Worm (Caenorhabditis elegans): ENCODE data around the gene F11D5.7.

The F11D5.7 gene

DNA sequence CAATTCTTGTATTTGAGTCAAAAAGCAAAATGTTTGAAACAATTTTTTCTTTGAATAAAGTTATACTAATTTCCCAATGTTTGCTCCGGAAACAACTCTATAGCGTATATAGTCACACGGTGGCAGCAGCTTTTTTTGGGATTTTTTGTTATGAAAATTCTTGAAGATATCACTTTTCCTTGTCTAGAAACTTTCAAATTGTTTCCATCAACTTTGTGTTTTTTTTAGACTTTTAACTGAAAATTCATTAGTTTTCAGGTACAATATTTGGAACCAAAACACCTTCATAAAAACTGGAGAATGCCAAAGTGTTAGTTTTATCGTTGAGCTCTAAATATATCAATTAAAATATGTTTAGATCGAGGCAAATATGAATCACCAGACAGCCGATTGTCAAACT is 31.6 kb upstream of the F11D5.7 start, which contains the start of gene K09C4.7:
TSS of gene K09C4.7 (plus strand) at position 301 of the 400 bp plus-strand sequence.
- TF ChIP-seq lin-11 (tag; optimal IDR thresholded peaks at IDR 0.05): no peak
- TF ChIP-seq ceh-2 (tag; optimal IDR thresholded peaks at IDR 0.05): no peak
- no peak for TF ChIP-seq nhr-11 (tag; optimal IDR thresholded peaks at IDR 0.05)
- no peak for TF ChIP-seq pax-1 (tag; optimal IDR thresholded peaks at IDR 0.05)
- TF ChIP-seq ceh-45 (GFP tag; IDR thresholded peaks at IDR 0.05): no peak
- TF ChIP-seq pat-9 (tag; optimal IDR thresholded peaks at IDR 0.05): no peak
- no peak for TF ChIP-seq che-1 (tag; optimal IDR thresholded peaks at IDR 0.05)
- TF ChIP-seq ceh-34 (tag; optimal IDR thresholded peaks at IDR 0.05): no peak
- TF ChIP-seq eyg-1 (tag; optimal IDR thresholded peaks at IDR 0.05): no peak
- TF ChIP-seq sdc-2 (tag; optimal IDR thresholded peaks at IDR 0.05): no peak
- TF ChIP-seq elt-2 (tag; optimal IDR thresholded peaks at IDR 0.05): no peak
- TF ChIP-seq zip-5 (tag; optimal IDR thresholded peaks at IDR 0.05): no peak
- TF ChIP-seq ref-2 (tag; optimal IDR thresholded peaks at IDR 0.05): no peak
- TF ChIP-seq ceh-31 (tag; optimal IDR thresholded peaks at IDR 0.05): no peak

DNA sequence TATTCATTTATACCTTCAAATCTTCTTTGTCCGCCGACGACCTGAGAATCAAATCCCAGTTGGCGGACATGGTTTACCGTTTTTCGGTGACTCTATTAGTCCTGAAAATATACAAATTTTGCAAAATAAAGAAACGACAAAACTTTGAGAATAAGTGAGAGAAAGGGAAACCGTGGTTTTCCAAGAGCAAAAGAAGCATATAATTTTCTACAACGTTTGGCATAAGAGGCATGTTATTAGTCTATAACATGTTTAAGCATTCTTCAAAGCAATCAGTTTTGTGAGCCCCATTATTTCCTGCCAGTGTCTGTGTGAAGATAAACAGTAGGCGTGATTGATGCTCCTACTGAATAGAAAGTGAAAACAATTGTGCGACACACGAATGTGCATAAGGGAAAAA is 24.0 kb upstream of the F11D5.7 start, which contains the start of gene K09C4.10:
TSS of gene K09C4.10 (minus strand) at position 101 of the 400 bp plus-strand sequence.
- no peak for TF ChIP-seq unc-3 (GFP tag; conservative IDR thresholded peaks at IDR 0.05)
- no peak for TF ChIP-seq unc-3 (tag; optimal IDR thresholded peaks at IDR 0.05)
- no peak for TF ChIP-seq pha-4 (tag; optimal IDR thresholded peaks at IDR 0.05)
- TF ChIP-seq sox-2 (GFP tag; IDR thresholded peaks at IDR 0.05): no peak
- no peak for TF ChIP-seq pag-3 (tag; optimal IDR thresholded peaks at IDR 0.05; ENCODE audit: borderline replicate concordance)

DNA sequence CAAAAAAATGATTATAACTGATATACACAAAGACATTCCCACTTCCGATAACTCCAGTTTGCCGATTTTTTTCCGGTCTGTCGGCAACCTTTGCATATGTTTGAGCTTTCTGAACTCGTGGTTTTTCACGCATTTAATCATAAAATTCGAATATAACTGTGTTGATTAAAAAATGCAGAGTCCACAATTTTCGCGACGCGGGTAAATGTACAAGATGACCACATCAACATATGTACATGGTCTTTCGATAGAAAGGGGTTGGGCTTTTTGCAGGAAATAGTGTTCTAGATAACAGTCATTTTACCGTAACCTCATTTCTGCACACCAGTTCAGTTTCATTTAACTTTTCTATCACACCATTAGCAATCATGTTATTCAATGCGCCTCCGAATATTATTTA is 21.9 kb upstream of the F11D5.7 start, which contains the start of gene K09C4.5:
TSS of gene K09C4.5 (plus strand) at position 326 of the 400 bp plus-strand sequence.
- TF ChIP-seq unc-86 (tag; optimal IDR thresholded peaks at IDR 0.05): no peak
- TF ChIP-seq unc-55 (GFP tag; optimal IDR thresholded peaks at IDR 0.05): no peak
- TF ChIP-seq hlh-30 (tag; optimal IDR thresholded peaks at IDR 0.05; ENCODE audit: insufficient read depth): no peak
- TF ChIP-seq pha-4 (tag; optimal IDR thresholded peaks at IDR 0.05): no peak
- TF ChIP-seq ceh-24 (tag; optimal IDR thresholded peaks at IDR 0.05): no peak
- no peak for TF ChIP-seq lin-11 (tag; optimal IDR thresholded peaks at IDR 0.05)
- no peak for TF ChIP-seq ceh-9 (tag; optimal IDR thresholded peaks at IDR 0.05)

DNA sequence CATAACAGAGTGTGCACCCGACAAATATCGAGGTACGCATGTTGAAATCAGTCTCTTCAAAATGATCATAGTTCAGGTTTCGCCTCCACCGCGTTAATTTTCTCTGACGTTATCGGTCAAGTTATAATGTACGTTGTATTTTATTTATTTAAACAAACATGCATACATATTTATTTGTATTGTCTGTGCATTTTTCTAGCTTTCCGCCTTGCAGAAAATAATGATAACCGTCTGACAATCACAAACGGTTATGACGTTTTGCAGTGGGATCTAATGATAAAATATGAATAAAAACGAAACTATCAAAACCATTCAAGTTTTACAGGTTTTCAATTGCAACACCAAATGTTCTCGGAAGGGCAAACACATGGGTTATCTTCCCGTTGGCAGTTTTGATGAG is 21.0 kb upstream of the F11D5.7 start:
- TF ChIP-seq dve-1 (tag; optimal IDR thresholded peaks at IDR 0.05) (no peak), elt-2 (tag; optimal IDR thresholded peaks at IDR 0.05) (peak; percentile 3)

DNA sequence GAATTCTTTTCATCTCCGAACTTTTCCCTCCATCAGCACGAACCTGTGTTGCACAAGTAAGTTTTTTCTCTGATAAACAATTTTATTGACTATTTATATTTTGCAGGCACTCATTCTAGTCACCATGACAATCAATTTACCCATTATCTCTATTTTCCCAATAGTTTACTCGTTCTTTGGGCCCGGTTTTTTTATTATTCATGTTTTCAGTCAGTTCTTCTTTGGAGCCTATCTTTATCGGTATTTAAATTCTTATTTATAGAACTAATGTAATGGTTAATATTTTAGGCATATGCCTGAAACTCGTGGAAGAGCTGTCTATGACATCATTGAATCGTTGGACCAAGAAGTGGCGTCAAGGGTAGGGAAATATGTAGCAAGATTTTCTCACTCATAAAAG is 19.2 kb upstream of the F11D5.7 start:
- TF ChIP-seq ceh-14 (tag; optimal IDR thresholded peaks at IDR 0.05) (no peak), ceh-31 (tag; optimal IDR thresholded peaks at IDR 0.05) (no peak), ets-4 (tag; optimal IDR thresholded peaks at IDR 0.05) (no peak), ceh-2 (tag; optimal IDR thresholded peaks at IDR 0.05) (no peak), Y22D7AL.16 (tag; optimal IDR thresholded peaks at IDR 0.05) (no peak), K09A11.1 (tag; optimal IDR thresholded peaks at IDR 0.05; ENCODE audit: insufficient read depth) (no peak), hlh-6 (tag; optimal IDR thresholded peaks at IDR 0.05) (no peak), ama-1 (optimal IDR thresholded peaks at IDR 0.05) (no peak)

DNA sequence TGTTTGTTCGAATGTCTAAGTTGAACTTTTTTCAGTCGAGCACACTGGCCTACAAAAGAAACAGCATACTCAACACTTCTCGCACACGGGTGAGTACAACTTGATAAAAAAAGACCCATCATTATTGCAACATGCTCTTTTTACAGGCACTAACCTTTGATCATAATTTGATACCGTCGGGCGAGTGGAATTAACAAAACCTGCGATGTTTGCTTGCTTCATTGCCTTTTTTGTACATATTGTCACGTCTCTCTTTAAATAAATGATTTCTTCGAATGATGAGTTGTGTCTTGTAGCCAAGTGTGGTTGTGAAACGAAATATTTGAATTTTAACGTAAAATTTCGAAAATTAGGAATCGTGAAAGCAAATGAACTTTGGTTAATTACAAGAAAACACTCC is 18.7 kb upstream of the F11D5.7 start:
- no peak for TF ChIP-seq sdc-2 (tag; optimal IDR thresholded peaks at IDR 0.05)
- TF ChIP-seq ceh-48 (tag; optimal IDR thresholded peaks at IDR 0.05): no peak
- TF ChIP-seq tbx-2 (tag; optimal IDR thresholded peaks at IDR 0.05): no peak
- TF ChIP-seq nfya-1 (tag; optimal IDR thresholded peaks at IDR 0.05): no peak
- TF ChIP-seq ceh-6 (GFP tag; optimal IDR thresholded peaks at IDR 0.05): no peak
- no peak for TF ChIP-seq pax-1 (tag; optimal IDR thresholded peaks at IDR 0.05)
- TF ChIP-seq ref-2 (tag; optimal IDR thresholded peaks at IDR 0.05): no peak
- TF ChIP-seq fkh-10 (GFP tag; optimal IDR thresholded peaks at IDR 0.05): no peak
- no peak for TF ChIP-seq dve-1 (tag; optimal IDR thresholded peaks at IDR 0.05)
- TF ChIP-seq unc-3 (GFP tag; conservative IDR thresholded peaks at IDR 0.05): no peak
- TF ChIP-seq unc-3 (tag; optimal IDR thresholded peaks at IDR 0.05): no peak
- no peak for TF ChIP-seq K09A11.1 (tag; optimal IDR thresholded peaks at IDR 0.05; ENCODE audit: insufficient read depth)
- TF ChIP-seq pros-1 (tag; optimal IDR thresholded peaks at IDR 0.05): no peak
- no peak for TF ChIP-seq pqm-1 (tag; optimal IDR thresholded peaks at IDR 0.05)
